Worm (Caenorhabditis elegans): Measurements from ENCODE around the gene nhr-32.

Gene nhr-32

ce11 chrX:13293023-13293422, 41.3 kb downstream of the nhr-32 start:
- TF ChIP-seq flt-1 (GFP tag; IDR thresholded peaks at IDR 0.05): no peak
- TF ChIP-seq ztf-29 (GFP tag; IDR thresholded peaks at IDR 0.05): no peak
- TF ChIP-seq cog-1 (tag; optimal IDR thresholded peaks at IDR 0.05): no peak
- no peak for TF ChIP-seq tab-1 (GFP tag; IDR thresholded peaks at IDR 0.05)
- TF ChIP-seq ztf-23 (GFP tag; IDR thresholded peaks at IDR 0.05): no peak
- TF ChIP-seq med-1 (GFP tag; optimal IDR thresholded peaks at IDR 0.05; ENCODE audit: insufficient read depth): no peak
- TF ChIP-seq ref-1 (GFP tag; conservative IDR thresholded peaks at IDR 0.05): no peak
- TF ChIP-seq klf-2 (GFP tag; conservative IDR thresholded peaks at IDR 0.05): no peak
- no peak for TF ChIP-seq T22C8.4 (GFP tag; IDR thresholded peaks at IDR 0.05)

ce11 chrX:13294669-13295068, 42.9 kb downstream of the nhr-32 start, which contains the start of gene srd-36:
TSS of gene srd-36 (minus strand) at chrX:13294769.
- no peak for TF ChIP-seq ztf-29 (GFP tag; IDR thresholded peaks at IDR 0.05)
- no peak for TF ChIP-seq cog-1 (tag; optimal IDR thresholded peaks at IDR 0.05)
- no peak for TF ChIP-seq ztf-23 (GFP tag; IDR thresholded peaks at IDR 0.05)
- TF ChIP-seq flt-1 (GFP tag; IDR thresholded peaks at IDR 0.05): no peak
- TF ChIP-seq ref-1 (GFP tag; conservative IDR thresholded peaks at IDR 0.05): no peak
- no peak for TF ChIP-seq klf-2 (GFP tag; conservative IDR thresholded peaks at IDR 0.05)
- TF ChIP-seq tab-1 (GFP tag; IDR thresholded peaks at IDR 0.05): no peak
- no peak for TF ChIP-seq med-1 (GFP tag; optimal IDR thresholded peaks at IDR 0.05; ENCODE audit: insufficient read depth)
- TF ChIP-seq T22C8.4 (GFP tag; IDR thresholded peaks at IDR 0.05): no peak

- TF ChIP-seq med-1 (GFP tag; optimal IDR thresholded peaks at IDR 0.05; ENCODE audit: insufficient read depth) (no peak), tab-1 (GFP tag; IDR thresholded peaks at IDR 0.05) (no peak), cog-1 (tag; optimal IDR thresholded peaks at IDR 0.05) (no peak), klf-2 (GFP tag; conservative IDR thresholded peaks at IDR 0.05) (no peak), ztf-23 (GFP tag; IDR thresholded peaks at IDR 0.05) (no peak), ref-1 (GFP tag; conservative IDR thresholded peaks at IDR 0.05) (no peak), flt-1 (GFP tag; IDR thresholded peaks at IDR 0.05) (no peak), T22C8.4 (GFP tag; IDR thresholded peaks at IDR 0.05) (no peak), ztf-29 (GFP tag; IDR thresholded peaks at IDR 0.05) (no peak)
Measured at ce11 chrX:13300503-13300902, 48.7 kb downstream of the nhr-32 start, which contains the start of gene srd-39. TSS of gene srd-39 (minus strand) at chrX:13300603.

ce11 chrX:13303357-13303756, 51.6 kb downstream of the nhr-32 start, which contains the start of gene srd-42:
TSS of gene srd-42 (minus strand) at chrX:13303457.
- TF ChIP-seq cog-1 (tag; optimal IDR thresholded peaks at IDR 0.05) (no peak), tab-1 (GFP tag; IDR thresholded peaks at IDR 0.05) (no peak), ztf-29 (GFP tag; IDR thresholded peaks at IDR 0.05) (no peak), ref-1 (GFP tag; conservative IDR thresholded peaks at IDR 0.05) (no peak), klf-2 (GFP tag; conservative IDR thresholded peaks at IDR 0.05) (no peak), T22C8.4 (GFP tag; IDR thresholded peaks at IDR 0.05) (no peak), flt-1 (GFP tag; IDR thresholded peaks at IDR 0.05) (no peak), ztf-23 (GFP tag; IDR thresholded peaks at IDR 0.05) (no peak), med-1 (GFP tag; optimal IDR thresholded peaks at IDR 0.05; ENCODE audit: insufficient read depth) (no peak)

ce11 chrX:13305779-13306178, 54.0 kb downstream of the nhr-32 start, which contains the start of gene srd-43:
TSS of gene srd-43 (minus strand) at chrX:13305844.
- no peak for TF ChIP-seq tab-1 (GFP tag; IDR thresholded peaks at IDR 0.05)
- TF ChIP-seq ref-1 (GFP tag; conservative IDR thresholded peaks at IDR 0.05): no peak
- no peak for TF ChIP-seq T22C8.4 (GFP tag; IDR thresholded peaks at IDR 0.05)
- TF ChIP-seq ztf-29 (GFP tag; IDR thresholded peaks at IDR 0.05): no peak
- no peak for TF ChIP-seq cog-1 (tag; optimal IDR thresholded peaks at IDR 0.05)

All from whole organism, midembryonic.